Worm (Caenorhabditis elegans) whole organism, L3 larva: ENCODE measurements around the gene try-8.
"Not testable (repeated sequence)": the region's sequence is repeated elsewhere in the genome, so short reads cannot be mapped to it uniquely, and the experiment has no call there.

Source experiments
- ama-1 ChIP-seq: fragments of 150-350 bp; optimal IDR thresholded peaks from 2 replicates; lab custom pipeline; 2018
- fos-1 ChIP-seq: fragments of 150-350 bp; optimal IDR thresholded peaks from 2 replicates; lab custom pipeline; 2014; ENCODE audit warnings: missing biosample characterization, missing genetic modification characterization
- lin-39 ChIP-seq: fragments of 150-350 bp; optimal IDR thresholded peaks from 2 replicates; lab custom pipeline; 2018; ENCODE audit warnings: missing biosample characterization, missing genetic modification reagents, missing genetic modification characterization
- sea-2 ChIP-seq: fragments of 150-350 bp; sonication (generic microtip); optimal IDR thresholded peaks from 4 replicates; lab custom pipeline; 2014; ENCODE audit warnings: missing biosample characterization, missing genetic modification reagents, missing genetic modification characterization
- snpc-4 ChIP-seq: fragments of 150-350 bp; optimal IDR thresholded peaks from 2 replicates; lab custom pipeline; 2014; ENCODE audit warnings: missing biosample characterization, missing genetic modification characterization

DNA sequence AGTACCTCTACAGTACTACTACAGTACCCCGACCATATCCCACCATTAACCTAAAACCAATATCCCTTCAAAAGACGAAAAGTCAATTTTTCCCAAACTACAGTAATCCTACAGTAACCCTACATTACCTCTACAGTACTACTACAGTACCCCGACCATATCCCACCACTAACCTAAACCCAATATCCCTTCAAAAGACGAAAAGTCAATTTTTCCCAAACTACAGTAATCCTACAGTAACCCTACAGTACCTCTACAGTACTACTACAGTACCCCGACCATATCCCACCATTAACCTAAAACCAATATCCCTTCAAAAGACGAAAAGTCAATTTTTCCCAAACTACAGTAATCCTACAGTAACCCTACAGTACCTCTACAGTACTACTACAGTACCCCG is 9.8 kb downstream of the try-8 start, which contains the start of gene nhr-141:
- TF ChIP-seq sea-2 (GFP tag; lab: Kevin White, UChicago); snpc-4 (tag; lab: Kevin White, UChicago); fos-1 (tag; lab: Kevin White, UChicago); ama-1 (lab: Kevin White, UChicago); lin-39 (tag; lab: Kevin White, UChicago): not testable (repeated sequence)
